Fruit fly (Drosophila melanogaster) whole organism, pupa: ENCODE measurements around the gene CG34448.

ENCODE experiments used
- CG13204 ChIP-seq: fragments of 200-800 bp; sonication (Bioruptor generic); optimal IDR thresholded peaks from 2 replicates; lab custom pipeline; 2018; ENCODE audit warnings: missing biosample characterization, mild to moderate bottlenecking, missing genetic modification characterization, moderate library complexity
- CG15710 ChIP-seq: fragments of 200-800 bp; sonication (Bioruptor generic); optimal IDR thresholded peaks from 2 replicates; lab custom pipeline; 2018; ENCODE audit warnings: missing biosample characterization, mild to moderate bottlenecking, missing genetic modification characterization, moderate library complexity
- CG17806 ChIP-seq: fragments of 200-800 bp; sonication (Bioruptor generic); optimal IDR thresholded peaks from 2 replicates; lab custom pipeline; 2018; ENCODE audit warnings: missing biosample characterization, mild to moderate bottlenecking, missing genetic modification characterization, moderate library complexity
- CG32121 ChIP-seq: fragments of 200-800 bp; sonication (Bioruptor generic); IDR thresholded peaks from 2 replicates; pipeline ENCODE4 v1.3.6; 2022; ENCODE audit warnings: missing biosample characterization, missing genetic modification characterization
- CG4496 ChIP-seq: fragments of 200-800 bp; sonication (Bioruptor generic); IDR thresholded peaks from 3 replicates; pipeline ENCODE4 v1.3.6; 2022; ENCODE audit warnings: missing biosample characterization, missing genetic modification characterization
- CG8159 ChIP-seq: fragments of 200-800 bp; sonication (Bioruptor generic); optimal IDR thresholded peaks from 3 replicates; lab custom pipeline; 2018; ENCODE audit warnings: missing biosample characterization, mild to moderate bottlenecking, missing genetic modification characterization, moderate library complexity
- CG9948 ChIP-seq: fragments of 200-800 bp; sonication (Bioruptor generic); optimal IDR thresholded peaks from 2 replicates; lab custom pipeline; 2018; ENCODE audit warnings: missing biosample characterization, mild to moderate bottlenecking, missing genetic modification characterization, moderate library complexity
- EcR ChIP-seq: fragments of 200-800 bp; sonication (Bioruptor generic); optimal IDR thresholded peaks from 3 replicates; lab custom pipeline; 2019; ENCODE audit warnings: missing biosample characterization, missing genetic modification characterization, mild to moderate bottlenecking, moderate library complexity, missing genetic modification reagents
- Pif1A ChIP-seq: fragments of 200-800 bp; sonication (Bioruptor generic); optimal IDR thresholded peaks from 3 replicates; lab custom pipeline; 2016; ENCODE audit warnings: missing biosample characterization, missing genetic modification characterization
- Pif1B ChIP-seq: fragments of 200-800 bp; sonication (Bioruptor generic); optimal IDR thresholded peaks from 3 replicates; lab custom pipeline; 2016; ENCODE audit warnings: missing biosample characterization, missing genetic modification characterization
- Snoo ChIP-seq: fragments of 200-800 bp; sonication (Bioruptor generic); optimal IDR thresholded peaks from 3 replicates; lab custom pipeline; 2017; ENCODE audit warnings: missing biosample characterization, mild to moderate bottlenecking, missing genetic modification characterization, inconsistent platforms
- fd96Ca ChIP-seq: fragments of 200-800 bp; sonication (Bioruptor generic); IDR thresholded peaks from 3 replicates; pipeline ENCODE4 v1.3.6; 2022; ENCODE audit warnings: missing biosample characterization, missing genetic modification characterization
- rn ChIP-seq: fragments of 200-800 bp; sonication (Bioruptor generic); IDR thresholded peaks from 2 replicates; pipeline ENCODE4 v1.3.6; 2022; ENCODE audit warnings: missing biosample characterization, missing genetic modification characterization

dm6 chr2L:2419913-2420312, 2.1 kb upstream of the CG34448 start, which contains the start of gene CG34447:
- TF ChIP-seq CG9948 (tag; lab: Kevin White, UChicago) (no peak), CG15710 (tag; lab: Kevin White, UChicago) (no peak), CG4496 (no peak), CG17806 (no peak), rn (GFP tag; lab: Robert Waterston, UW) (no peak), CG8159 (no peak), CG13204 (GFP tag; lab: Kevin White, UChicago) (no peak), fd96Ca (GFP tag; lab: Robert Waterston, UW) (no peak), Snoo (no peak), CG32121 (GFP tag; lab: Robert Waterston, UW) (no peak), Pif1A (no peak), EcR (GFP tag; lab: Kevin White, UChicago) (no peak), Pif1B (no peak)
